Worm (Caenorhabditis elegans) whole organism, L1 larva: ENCODE results near the gene W03H9.2.

Experiments
- F16B12.6 ChIP-seq: fragments of 150-350 bp; optimal IDR thresholded peaks from 2 replicates; lab custom pipeline; 2014; ENCODE audit warnings: missing biosample characterization, missing genetic modification characterization
- aly-2 ChIP-seq: fragments of 150-350 bp; optimal IDR thresholded peaks from 2 replicates; lab custom pipeline; 2014; ENCODE audit warnings: missing biosample characterization, missing genetic modification characterization
- ceh-8 ChIP-seq: fragments of 200-800 bp; sonication (Bioruptor generic); optimal IDR thresholded peaks from 2 replicates; lab custom pipeline; 2018; ENCODE audit warnings: mild to moderate bottlenecking, missing genetic modification characterization, moderate library complexity, missing compliant biosample characterization
- ceh-82 ChIP-seq, 3 experiments: fragments of 150-350 bp in 1 of 3; sonication (generic microtip) in 2 of 3; optimal IDR thresholded peaks; 2 replicates each; lab custom pipeline; 2014 to 2017; ENCODE audit warnings: missing biosample characterization in 3 of 3, missing genetic modification characterization in 3 of 3
- ceh-88 ChIP-seq: fragments of 200-800 bp; sonication (Bioruptor generic); IDR thresholded peaks from 2 replicates; pipeline ENCODE4 v1.3.6; 2022; ENCODE audit warnings: missing genetic modification characterization, missing compliant biosample characterization
- dpl-1 ChIP-seq, 3 experiments: fragments of 150-350 bp in 2 of 3; sonication (generic microtip) in 1 of 3; optimal IDR thresholded peaks; 2 replicates each; lab custom pipeline; 2014 to 2017; ENCODE audit warnings: missing biosample characterization in 3 of 3, missing genetic modification characterization in 3 of 3, missing genetic modification reagents in 3 of 3
- dsc-1 ChIP-seq: sonication (generic microtip); optimal IDR thresholded peaks from 2 replicates; lab custom pipeline; 2016; ENCODE audit warnings: mild to moderate bottlenecking, missing genetic modification characterization, missing compliant biosample characterization
- efl-1 ChIP-seq, 4 experiments: fragments of 150-350 bp; optimal IDR thresholded peaks in 3 of 4; peaks in 1 of 4; 1 replicate in 1 of 4; 2 replicates in 3 of 4; lab custom pipeline; 2014; ENCODE audit warnings: missing biosample characterization in 2 of 4, missing genetic modification characterization in 2 of 4, missing genetic modification reagents in 2 of 4
- egl-13 ChIP-seq: sonication (generic microtip); optimal IDR thresholded peaks from 2 replicates; lab custom pipeline; 2016; ENCODE audit warnings: missing genotype, missing genetic modification reagents, missing genetic modification characterization, missing compliant biosample characterization
- elt-3 ChIP-seq, 6 experiments: fragments of 150-350 bp in 1 of 6; sonication (generic microtip); optimal IDR thresholded peaks; 2 replicates each; lab custom pipeline; 2017 to 2018; ENCODE audit warnings: missing biosample characterization in 6 of 6, missing genetic modification characterization in 6 of 6, inconsistent platforms in 1 of 6
- fkh-8 ChIP-seq: sonication (generic microtip); optimal IDR thresholded peaks from 2 replicates; lab custom pipeline; 2016; ENCODE audit warnings: mild to moderate bottlenecking, missing genetic modification characterization, missing compliant biosample characterization
- hlh-4 ChIP-seq: sonication (generic microtip); optimal IDR thresholded peaks from 2 replicates; lab custom pipeline; 2016; ENCODE audit warnings: mild to moderate bottlenecking, missing genetic modification characterization, missing compliant biosample characterization
- isw-1 ChIP-seq: fragments of 200-800 bp; sonication (Bioruptor generic); IDR thresholded peaks from 2 replicates; pipeline ENCODE4 v1.3.6; 2022; ENCODE audit warnings: missing genetic modification characterization, missing compliant biosample characterization
- lin-35 ChIP-seq, 2 experiments: fragments of 150-350 bp; optimal IDR thresholded peaks; 2 replicates each; lab custom pipeline; 2014; ENCODE audit warnings: missing biosample characterization in 2 of 2, missing genetic modification characterization in 2 of 2, missing genetic modification reagents in 2 of 2
- lsy-2 ChIP-seq, 2 experiments: fragments of 150-350 bp; optimal IDR thresholded peaks; 2 replicates each; lab custom pipeline; 2014; ENCODE audit warnings: missing biosample characterization in 2 of 2, missing genetic modification characterization in 2 of 2
- mab-9 ChIP-seq: fragments of 200-800 bp; sonication (Bioruptor generic); IDR thresholded peaks from 2 replicates; pipeline ENCODE4 v1.3.6; 2022; ENCODE audit warnings: missing genetic modification reagents, missing genetic modification characterization, missing compliant biosample characterization
- mep-1 ChIP-seq: fragments of 150-350 bp; optimal IDR thresholded peaks from 2 replicates; lab custom pipeline; 2014; ENCODE audit warnings: missing biosample characterization, missing genetic modification characterization
- nhr-19 ChIP-seq: fragments of 200-800 bp; sonication (Bioruptor generic); conservative IDR thresholded peaks from 2 replicates; pipeline ENCODE4 v1.3.6; 2022; ENCODE audit warnings: missing genetic modification characterization, missing compliant biosample characterization
- nhr-20 ChIP-seq: sonication (generic microtip); optimal IDR thresholded peaks from 2 replicates; lab custom pipeline; 2016; ENCODE audit warnings: mild to moderate bottlenecking, missing genetic modification characterization, missing compliant biosample characterization
- nhr-237 ChIP-seq: fragments of 150-350 bp; optimal IDR thresholded peaks from 2 replicates; lab custom pipeline; 2014; ENCODE audit warnings: missing biosample characterization, missing genetic modification characterization
- nhr-47 ChIP-seq: sonication (generic microtip); optimal IDR thresholded peaks from 2 replicates; lab custom pipeline; 2016; ENCODE audit warnings: mild to moderate bottlenecking, missing genetic modification characterization, moderate library complexity, missing compliant biosample characterization
- nhr-71 ChIP-seq: sonication (generic microtip); optimal IDR thresholded peaks from 2 replicates; lab custom pipeline; 2016; ENCODE audit warnings: mild to moderate bottlenecking, missing genetic modification characterization, moderate library complexity, missing compliant biosample characterization
- nhr-77 ChIP-seq: fragments of 150-350 bp; optimal IDR thresholded peaks from 2 replicates; lab custom pipeline; 2014; ENCODE audit warnings: missing biosample characterization, missing genetic modification characterization
- nhr-84 ChIP-seq: sonication (generic microtip); optimal IDR thresholded peaks from 2 replicates; lab custom pipeline; 2017; ENCODE audit warnings: missing biosample characterization, missing genetic modification characterization
- nhr-85 ChIP-seq: sonication (generic microtip); peaks from one replicate; lab custom pipeline; 2016; ENCODE audit warnings: missing genetic modification characterization, inconsistent platforms, missing compliant biosample characterization
- nhr-90 ChIP-seq: sonication (generic microtip); optimal IDR thresholded peaks from 2 replicates; lab custom pipeline; 2016; ENCODE audit warnings: mild to moderate bottlenecking, missing genetic modification characterization, missing compliant biosample characterization; ENCODE audit not compliant: poor library complexity
- pag-3 ChIP-seq: sonication (generic microtip); optimal IDR thresholded peaks from 2 replicates; lab custom pipeline; 2017; ENCODE audit warnings: missing genetic modification characterization, mild to moderate bottlenecking, missing compliant biosample characterization, antibody characterized with exemption, borderline replicate concordance; ENCODE audit not compliant: insufficient read depth
- rnt-1 ChIP-seq: sonication (generic microtip); optimal IDR thresholded peaks from 2 replicates; lab custom pipeline; 2016; ENCODE audit warnings: mild to moderate bottlenecking, missing genetic modification characterization, moderate library complexity, missing compliant biosample characterization
- snu-23 ChIP-seq: sonication (generic microtip); optimal IDR thresholded peaks from 2 replicates; lab custom pipeline; 2016; ENCODE audit warnings: missing genetic modification characterization, missing compliant biosample characterization
- sox-4 ChIP-seq: sonication (generic microtip); optimal IDR thresholded peaks from 2 replicates; lab custom pipeline; 2016; ENCODE audit warnings: missing genetic modification characterization, missing compliant biosample characterization
- swsn-7 ChIP-seq: sonication (generic microtip); optimal IDR thresholded peaks from 2 replicates; lab custom pipeline; 2016; ENCODE audit warnings: missing genetic modification characterization, missing compliant biosample characterization
- tbx-2 ChIP-seq: sonication (generic microtip); optimal IDR thresholded peaks from 2 replicates; lab custom pipeline; 2016; ENCODE audit warnings: missing genetic modification characterization, missing compliant biosample characterization
- tlp-1 ChIP-seq: fragments of 150-350 bp; optimal IDR thresholded peaks from 2 replicates; lab custom pipeline; 2014; ENCODE audit warnings: missing biosample characterization, missing genetic modification characterization
- unc-130 ChIP-seq: fragments of 150-350 bp; optimal IDR thresholded peaks from 2 replicates; lab custom pipeline; 2017; ENCODE audit warnings: missing biosample characterization, missing genetic modification characterization, inconsistent platforms
- unc-30 ChIP-seq: sonication (generic microtip); optimal IDR thresholded peaks from 2 replicates; lab custom pipeline; 2017; ENCODE audit warnings: missing biosample characterization, missing genetic modification characterization
- unc-86 ChIP-seq: sonication (generic microtip); optimal IDR thresholded peaks from 2 replicates; lab custom pipeline; 2016; ENCODE audit warnings: missing genetic modification characterization, missing compliant biosample characterization
- xbp-1 ChIP-seq: sonication (generic microtip); optimal IDR thresholded peaks from 2 replicates; lab custom pipeline; 2016; ENCODE audit warnings: missing genetic modification characterization, missing compliant biosample characterization
- zag-1 ChIP-seq: fragments of 150-350 bp; optimal IDR thresholded peaks from 2 replicates; lab custom pipeline; 2014; ENCODE audit warnings: missing biosample characterization, missing genetic modification characterization
- ztf-11 ChIP-seq, 2 experiments: sonication (generic microtip); optimal IDR thresholded peaks; 2 replicates each; lab custom pipeline; 2016 to 2017; ENCODE audit warnings: missing genetic modification characterization in 2 of 2, missing biosample characterization in 1 of 2, missing compliant biosample characterization in 1 of 2
- ztf-4 ChIP-seq: fragments of 150-350 bp; optimal IDR thresholded peaks from 2 replicates; lab custom pipeline; 2014; ENCODE audit warnings: missing biosample characterization, missing genetic modification characterization

The W03H9.2 gene

ce11 chrII:14154357-14154756, 10.7 kb upstream of the W03H9.2 start, which contains the start of gene Y48B6A.1 (continued):
- no peak for TF ChIP-seq tlp-1 (tag; lab: Kevin White, UChicago)
- TF ChIP-seq tbx-2 (tag; lab: Kevin White, UChicago) = peak; percentile 94
- TF ChIP-seq mab-9 (GFP tag; lab: Robert Waterston, UW) = peak; percentile 75; the same call in 1 of the 2 replicates
- no peak for TF ChIP-seq unc-30
- no peak for TF ChIP-seq zag-1 (tag; lab: Kevin White, UChicago)
- peak; percentile 87 for TF ChIP-seq egl-13 (tag; lab: Kevin White, UChicago)

DNA sequence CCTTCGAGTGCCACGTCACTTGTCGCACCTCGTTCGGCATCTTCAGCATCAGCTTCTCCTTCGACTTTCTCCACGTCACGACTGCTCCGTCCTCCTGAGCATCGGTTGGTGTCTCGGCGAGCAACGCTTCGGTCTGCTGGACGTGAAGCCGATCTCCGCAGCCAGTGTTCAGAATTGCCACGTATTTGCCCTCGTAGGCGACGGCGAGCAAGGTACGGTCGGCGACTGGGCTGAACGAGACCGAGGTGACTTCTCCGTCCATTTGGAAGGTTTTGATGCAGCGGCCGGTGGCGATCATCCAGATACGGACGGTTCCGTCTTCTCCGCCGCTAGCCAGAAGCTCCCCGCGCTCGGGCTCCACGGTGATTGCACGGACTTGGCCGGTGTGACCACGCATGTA, 8.6 kb upstream of the W03H9.2 start:
- TF ChIP-seq nhr-84 (tag; lab: Kevin White, UChicago) (no peak), mab-9 (GFP tag; lab: Robert Waterston, UW) (no peak), egl-13 (tag; lab: Kevin White, UChicago) (no peak), unc-86 (tag; lab: Kevin White, UChicago) (no peak), unc-30 (no peak), isw-1 (no peak), hlh-4 (tag; lab: Kevin White, UChicago) (no peak), nhr-237 (tag; lab: Kevin White, UChicago) (no peak), pag-3 (tag; lab: Kevin White, UChicago) (no peak), nhr-77 (tag; lab: Kevin White, UChicago) (no peak), sox-4 (no peak), elt-3 (tag; optimal IDR thresholded peaks at IDR 0.05; lab: Kevin White, UChicago) (no peak), fkh-8 (tag; lab: Kevin White, UChicago) (no peak), unc-130 (tag; lab: Kevin White, UChicago) (no peak), aly-2 (tag; lab: Kevin White, UChicago) (no peak)
- TF ChIP-seq, all 84 proteins: peak for 0

- no peak for TF ChIP-seq ztf-4 (tag; lab: Kevin White, UChicago)
Observed at ce11 chrII:14150031-14150430, 6.4 kb upstream of the W03H9.2 start, which contains the start of gene W03H9.1. Gene W03H9.1, minus strand, starts transcription at chrII:14150131.

ce11 chrII:14142098-14142554, 1.5 kb downstream of the W03H9.2 start, which contains the start of gene cacn-1:
Gene cacn-1, minus strand, starts transcription at chrII:14142148.
- TF ChIP-seq ceh-82 (tag; optimal IDR thresholded peaks at IDR 0.05; lab: Kevin White, UChicago) (peak; percentile 3 to 59 (median 34)), nhr-85 (tag; lab: Kevin White, UChicago) (peak; percentile 57), nhr-77 (tag; lab: Kevin White, UChicago) (peak; percentile 55), lsy-2 (tag; optimal IDR thresholded peaks at IDR 0.05; lab: Kevin White, UChicago) (peak; percentile 48 to 55), isw-1 (peak; percentile 45), mep-1 (tag; lab: Kevin White, UChicago) (peak; percentile 49), efl-1 (optimal IDR thresholded peaks at IDR 0.05; lab: Kevin White, UChicago) (peak; percentile 46 to 62), efl-1 (GFP tag; optimal IDR thresholded peaks at IDR 0.05 in 1 of 2; lab: Kevin White, UChicago) (peak; percentile 58 to 96), swsn-7 (tag; lab: Kevin White, UChicago) (peak; percentile 47), xbp-1 (tag; lab: Kevin White, UChicago) (peak; percentile 39), rnt-1 (tag; lab: Kevin White, UChicago) (peak; percentile 74), dsc-1 (peak; percentile 14), nhr-71 (tag; lab: Kevin White, UChicago) (peak; percentile 5), nhr-20 (tag; lab: Kevin White, UChicago) (peak; percentile 42), unc-86 (tag; lab: Kevin White, UChicago) (peak; percentile 47), ceh-88 (0 out of 2 replicates have a peak, but pooled peaks have one; percentile 8), ceh-8 (GFP tag; lab: Kevin White, UChicago) (peak; percentile 43), dpl-1 (GFP tag; optimal IDR thresholded peaks at IDR 0.05; lab: Kevin White, UChicago) (peak; percentile 27 to 64 (median 51)), nhr-90 (tag; lab: Kevin White, UChicago) (peak; percentile 65), nhr-19 (peak; percentile 68), ztf-11 (tag; optimal IDR thresholded peaks at IDR 0.05; lab: Kevin White, UChicago) (peak in 1 of 2 experiments; percentile 37), tbx-2 (tag; lab: Kevin White, UChicago) (peak; percentile 44), mab-9 (GFP tag; lab: Robert Waterston, UW) (peak; percentile 57), F16B12.6 (tag; lab: Kevin White, UChicago) (peak; percentile 93), lin-35 (GFP tag; optimal IDR thresholded peaks at IDR 0.05; lab: Kevin White, UChicago) (peak; percentile 30 to 44), snu-23 (GFP tag; lab: Kevin White, UChicago) (peak; percentile 55), nhr-47 (tag; lab: Kevin White, UChicago) (peak; percentile 66)
